Worm (Caenorhabditis elegans): ENCODE data around the gene txdc-12.1.

txdc-12.1 gene

ce11 chrII:12268857-12269256 lies 28.7 kb downstream of the txdc-12.1 start:
- TF ChIP-seq egrh-3 (GFP tag; IDR thresholded peaks at IDR 0.05) (peak; percentile 86; the same call in 1 of the 2 replicates), unc-62 (GFP tag; optimal IDR thresholded peaks at IDR 0.05) (no peak), ceh-27 (GFP tag; optimal IDR thresholded peaks at IDR 0.05) (no peak), K11D2.4 (GFP tag; IDR thresholded peaks at IDR 0.05) (no peak), repo-1 (tag; optimal IDR thresholded peaks at IDR 0.05) (no peak), F37B4.10 (GFP tag; IDR thresholded peaks at IDR 0.05) (no peak)

- TF ChIP-seq Y56A3A.18 (GFP tag; IDR thresholded peaks at IDR 0.05) (no peak), unc-130 (GFP tag; optimal IDR thresholded peaks at IDR 0.05) (no peak), sea-2 (GFP tag; IDR thresholded peaks at IDR 0.05) (no peak), F57C9.4 (tag; optimal IDR thresholded peaks at IDR 0.05) (no peak), madf-10 (tag; optimal IDR thresholded peaks at IDR 0.05) (no peak), ceh-79 (tag; optimal IDR thresholded peaks at IDR 0.05) (no peak), B0336.3 (GFP tag; IDR thresholded peaks at IDR 0.05) (no peak), D2030.7 (GFP tag; IDR thresholded peaks at IDR 0.05) (no peak), him-1 (tag; optimal IDR thresholded peaks at IDR 0.05) (no peak), nhr-90 (tag; optimal IDR thresholded peaks at IDR 0.05) (no peak), nfya-2 (GFP tag; IDR thresholded peaks at IDR 0.05) (no peak), C17E4.6 (GFP tag; IDR thresholded peaks at IDR 0.05) (no peak), nhr-27 (tag; optimal IDR thresholded peaks at IDR 0.05) (no peak), mxl-1 (tag; optimal IDR thresholded peaks at IDR 0.05) (no peak), snpc-1.1 (tag; optimal IDR thresholded peaks at IDR 0.05; ENCODE audit: insufficient read depth) (no peak), repo-1 (tag; optimal IDR thresholded peaks at IDR 0.05) (no peak)
Measured at ce11 chrII:12274944-12275343, 34.8 kb downstream of the txdc-12.1 start, which contains the start of gene Y57A10A.27. Gene Y57A10A.27 (minus strand): TSS chrII:12275044.

ce11 chrII:12278602-12279001 lies 38.4 kb downstream of the txdc-12.1 start:
- TF ChIP-seq athp-1 (tag; optimal IDR thresholded peaks at IDR 0.05) = no peak
- TF ChIP-seq zfh-2 (GFP tag; conservative IDR thresholded peaks at IDR 0.05) = peak; percentile 74
- TF ChIP-seq bed-1 (GFP tag; IDR thresholded peaks at IDR 0.05) = no peak
- TF ChIP-seq chd-7 (tag; optimal IDR thresholded peaks at IDR 0.05) = no peak

- TF ChIP-seq hrde-1 (tag; optimal IDR thresholded peaks at IDR 0.05; ENCODE audit: borderline replicate concordance) = no peak
- no peak for TF ChIP-seq F10E7.11 (tag; optimal IDR thresholded peaks at IDR 0.05)
- TF ChIP-seq attf-3 (GFP tag; conservative IDR thresholded peaks at IDR 0.05) = peak; percentile 90
Measured at ce11 chrII:12279259-12279658, 39.1 kb downstream of the txdc-12.1 start, which contains the start of the genes tric-1B.2 and Y57A10A.29. Gene tric-1B.2 (minus strand): TSS chrII:12279387. Gene Y57A10A.29 (plus strand): TSS chrII:12279561.

ce11 chrII:12280360-12280759 lies 40.2 kb downstream of the txdc-12.1 start, which contains the start of gene ife-5:
Gene ife-5 (plus strand): TSS chrII:12280660.
- TF ChIP-seq F52B5.7 (tag; optimal IDR thresholded peaks at IDR 0.05) = no peak
- TF ChIP-seq attf-3 (GFP tag; conservative IDR thresholded peaks at IDR 0.05) = 0 out of 2 replicates have a peak, but pooled peaks have one; percentile 17
- no peak for TF ChIP-seq F55B11.4 (tag; optimal IDR thresholded peaks at IDR 0.05; ENCODE audit: borderline replicate concordance, insufficient read depth)

- TF ChIP-seq lir-1 (GFP tag; conservative IDR thresholded peaks at IDR 0.05) = no peak
- no peak for TF ChIP-seq nfya-1 (tag; optimal IDR thresholded peaks at IDR 0.05; ENCODE audit: borderline replicate concordance, insufficient read depth)
- no peak for TF ChIP-seq ztf-25 (GFP tag; IDR thresholded peaks at IDR 0.05)
- no peak for TF ChIP-seq K12H6.12 (tag; optimal IDR thresholded peaks at IDR 0.05)
- TF ChIP-seq Y53F4B.3 (GFP tag; IDR thresholded peaks at IDR 0.05) = no peak
- TF ChIP-seq nhr-90 (tag; optimal IDR thresholded peaks at IDR 0.05) = no peak
- peak; percentile 95 for TF ChIP-seq F33H1.4 (GFP tag; IDR thresholded peaks at IDR 0.05)
- 0 out of 2 replicates have a peak, but pooled peaks have one; percentile 38 for TF ChIP-seq rcor-1 (GFP tag; IDR thresholded peaks at IDR 0.05)
- TF ChIP-seq B0019.2 (GFP tag; conservative IDR thresholded peaks at IDR 0.05) = peak; percentile 71
- TF ChIP-seq mes-4 (tag; optimal IDR thresholded peaks at IDR 0.05) = no peak
- 0 out of 2 replicates have a peak, but pooled peaks have one; percentile 24 for TF ChIP-seq ceh-100 (GFP tag; IDR thresholded peaks at IDR 0.05)
- TF ChIP-seq sea-2 (GFP tag; IDR thresholded peaks at IDR 0.05) = no peak
- TF ChIP-seq ztf-28 (GFP tag; IDR thresholded peaks at IDR 0.05) = no peak
- no peak for TF ChIP-seq bed-1 (GFP tag; IDR thresholded peaks at IDR 0.05)
- TF ChIP-seq Y56A3A.18 (GFP tag; IDR thresholded peaks at IDR 0.05) = no peak
Measured at ce11 chrII:12284045-12284444, 43.9 kb downstream of the txdc-12.1 start.
